Fruit fly (Drosophila melanogaster) whole organism, embryonic: ENCODE data around the gene TTLL1A.

ENCODE experiments used
- Antp ChIP-seq: fragments of 200-800 bp; sonication (Bioruptor generic); optimal IDR thresholded peaks from 3 replicates; lab custom pipeline; 2016; ENCODE audit warnings: missing biosample characterization, missing genetic modification characterization
- Atf3 ChIP-seq: fragments of 200-800 bp; sonication (Bioruptor generic); optimal IDR thresholded peaks from 3 replicates; lab custom pipeline; 2016; ENCODE audit warnings: missing biosample characterization, missing genetic modification characterization
- Bdp1 ChIP-seq: fragments of 200-800 bp; sonication (Bioruptor generic); optimal IDR thresholded peaks from 3 replicates; lab custom pipeline; 2016; ENCODE audit warnings: missing biosample characterization, missing genetic modification characterization
- CG10147 ChIP-seq: fragments of 200-800 bp; sonication (Bioruptor generic); optimal IDR thresholded peaks from 2 replicates; lab custom pipeline; 2019; ENCODE audit warnings: missing biosample characterization, mild to moderate bottlenecking, missing genetic modification characterization, moderate library complexity
- CG10565 ChIP-seq: fragments of 200-800 bp; sonication (Bioruptor generic); optimal IDR thresholded peaks from 3 replicates; lab custom pipeline; 2016; ENCODE audit warnings: missing biosample characterization, mild to moderate bottlenecking, missing genetic modification characterization
- CG11456 ChIP-seq: fragments of 200-800 bp; sonication (Bioruptor generic); IDR thresholded peaks from 3 replicates; pipeline ENCODE4 v1.3.6; 2022; ENCODE audit warnings: missing biosample characterization, missing genetic modification characterization
- CG14667 ChIP-seq: fragments of 200-800 bp; sonication (Bioruptor generic); IDR thresholded peaks from 2 replicates; pipeline ENCODE4 v1.3.6; 2022; ENCODE audit warnings: missing biosample characterization, missing genetic modification characterization
- CG1529 ChIP-seq: fragments of 200-800 bp; sonication (Bioruptor generic); optimal IDR thresholded peaks from 3 replicates; lab custom pipeline; 2018; ENCODE audit warnings: missing biosample characterization, missing genetic modification characterization
- CG15479 ChIP-seq: fragments of 200-800 bp; sonication (Bioruptor generic); optimal IDR thresholded peaks from 3 replicates; lab custom pipeline; 2019; ENCODE audit warnings: missing biosample characterization, mild to moderate bottlenecking, missing genetic modification characterization, moderate library complexity
- CG1647 ChIP-seq: fragments of 200-800 bp; sonication (Bioruptor generic); optimal IDR thresholded peaks from 3 replicates; lab custom pipeline; 2016; ENCODE audit warnings: missing biosample characterization, missing genetic modification characterization
- CG16815 ChIP-seq: fragments of 200-800 bp; sonication (Bioruptor generic); optimal IDR thresholded peaks from 3 replicates; lab custom pipeline; 2017; ENCODE audit warnings: missing biosample characterization, mild to moderate bottlenecking, missing genetic modification characterization
- CG1792 ChIP-seq: fragments of 200-800 bp; sonication (Bioruptor generic); optimal IDR thresholded peaks from 2 replicates; lab custom pipeline; 2016; ENCODE audit warnings: missing biosample characterization, missing genetic modification characterization
- CG2889 ChIP-seq: fragments of 200-800 bp; sonication (Bioruptor generic); IDR thresholded peaks from 3 replicates; pipeline ENCODE4 v1.3.6; 2022; ENCODE audit warnings: missing biosample characterization, missing genetic modification characterization
- CG3163 ChIP-seq: fragments of 200-800 bp; sonication (Bioruptor generic); optimal IDR thresholded peaks from 3 replicates; lab custom pipeline; 2016; ENCODE audit warnings: missing biosample characterization, missing genetic modification characterization
- CG34224 ChIP-seq: fragments of 200-800 bp; sonication (Bioruptor generic); IDR thresholded peaks from 3 replicates; pipeline ENCODE4 v1.3.6; 2022; ENCODE audit warnings: missing biosample characterization, missing genetic modification characterization; ENCODE audit not compliant: partially characterized antibody
- CG3838 ChIP-seq: fragments of 200-800 bp; sonication (Bioruptor generic); optimal IDR thresholded peaks from 3 replicates; lab custom pipeline; 2016; ENCODE audit warnings: missing biosample characterization, missing genetic modification characterization
- CG42726 ChIP-seq: fragments of 200-800 bp; sonication (Bioruptor generic); IDR thresholded peaks from 2 replicates; pipeline ENCODE4 v1.3.6; 2022; ENCODE audit warnings: missing biosample characterization, missing genetic modification characterization; ENCODE audit not compliant: partially characterized antibody
- CG4404 ChIP-seq: fragments of 200-800 bp; sonication (Bioruptor generic); IDR thresholded peaks from 2 replicates; pipeline ENCODE4 v1.3.6; 2022; ENCODE audit warnings: missing biosample characterization, missing genetic modification characterization
- CG6272 ChIP-seq: fragments of 200-800 bp; sonication (Bioruptor generic); IDR thresholded peaks from 2 replicates; pipeline ENCODE4 v1.3.6; 2022; ENCODE audit warnings: missing biosample characterization, missing genetic modification characterization
- CG6689 ChIP-seq: fragments of 200-800 bp; sonication (Bioruptor generic); IDR thresholded peaks from 2 replicates; pipeline ENCODE4 v1.3.6; 2022; ENCODE audit warnings: missing biosample characterization, missing genetic modification characterization
- CG6813 ChIP-seq: fragments of 200-800 bp; sonication (Bioruptor generic); optimal IDR thresholded peaks from 2 replicates; lab custom pipeline; 2017; ENCODE audit warnings: missing biosample characterization, missing genetic modification characterization, mild to moderate bottlenecking, moderate library complexity, missing genetic modification reagents
- CG7271 ChIP-seq: fragments of 200-800 bp; sonication (Bioruptor generic); optimal IDR thresholded peaks from 2 replicates; lab custom pipeline; 2018; ENCODE audit warnings: missing biosample characterization, mild to moderate bottlenecking, missing genetic modification characterization, moderate library complexity
- CG7745 ChIP-seq: fragments of 200-800 bp; sonication (Bioruptor generic); optimal IDR thresholded peaks from 2 replicates; lab custom pipeline; 2018; ENCODE audit warnings: missing biosample characterization, mild to moderate bottlenecking, missing genetic modification characterization, moderate library complexity
- CG8281 ChIP-seq: fragments of 200-800 bp; sonication (Bioruptor generic); optimal IDR thresholded peaks from 2 replicates; lab custom pipeline; 2018; ENCODE audit warnings: missing biosample characterization, mild to moderate bottlenecking, missing genetic modification characterization, moderate library complexity
- CG9797 ChIP-seq: fragments of 200-800 bp; sonication (Bioruptor generic); optimal IDR thresholded peaks from 3 replicates; lab custom pipeline; 2018; ENCODE audit warnings: missing biosample characterization, mild to moderate bottlenecking, missing genetic modification characterization
- Dek ChIP-seq: fragments of 200-800 bp; sonication (Bioruptor generic); optimal IDR thresholded peaks from 3 replicates; lab custom pipeline; 2019; ENCODE audit warnings: missing biosample characterization, mild to moderate bottlenecking, missing genetic modification characterization, moderate library complexity
- Fer2 ChIP-seq: fragments of 200-800 bp; sonication (Bioruptor generic); optimal IDR thresholded peaks from 2 replicates; lab custom pipeline; 2018; ENCODE audit warnings: missing biosample characterization, mild to moderate bottlenecking, missing genetic modification characterization, moderate library complexity
- Gsc ChIP-seq: fragments of 200-800 bp; sonication (Bioruptor generic); IDR thresholded peaks from 2 replicates; pipeline ENCODE4 v1.3.6; 2022; ENCODE audit warnings: missing biosample characterization, missing genetic modification characterization
- H2.0 ChIP-seq: fragments of 200-800 bp; sonication (Bioruptor generic); IDR thresholded peaks from 2 replicates; pipeline ENCODE4 v1.3.6; 2022; ENCODE audit warnings: missing biosample characterization, missing genetic modification characterization
- Hand ChIP-seq: fragments of 200-800 bp; sonication (Bioruptor generic); optimal IDR thresholded peaks from 2 replicates; lab custom pipeline; 2017; ENCODE audit warnings: mild to moderate bottlenecking, missing biosample characterization, missing genetic modification reagents, missing genetic modification characterization
- Oaz ChIP-seq: fragments of 200-800 bp; sonication (Bioruptor generic); IDR thresholded peaks from 2 replicates; pipeline ENCODE4 v1.3.6; 2022; ENCODE audit warnings: missing biosample characterization, missing genetic modification characterization
- Spps ChIP-seq: fragments of 200-800 bp; sonication (Bioruptor generic); optimal IDR thresholded peaks from 2 replicates; lab custom pipeline; 2018; ENCODE audit warnings: missing biosample characterization, mild to moderate bottlenecking, missing genetic modification characterization
- ac ChIP-seq: fragments of 200-800 bp; sonication (Bioruptor generic); optimal IDR thresholded peaks from 3 replicates; lab custom pipeline; 2017; ENCODE audit warnings: missing biosample characterization, mild to moderate bottlenecking, missing genetic modification characterization
- ara ChIP-seq: fragments of 200-800 bp; sonication (Bioruptor generic); IDR thresholded peaks from 2 replicates; pipeline ENCODE4 v1.3.6; 2022; ENCODE audit warnings: missing biosample characterization, missing genetic modification characterization
- br ChIP-seq: fragments of >200 bp; optimal IDR thresholded peaks from 2 replicates; lab custom pipeline; 2017
- dimm ChIP-seq: fragments of 200-800 bp; sonication (Bioruptor generic); IDR thresholded peaks from 2 replicates; pipeline ENCODE4 v1.3.6; 2022; ENCODE audit warnings: missing biosample characterization, missing genetic modification characterization
- dmrt99B ChIP-seq: fragments of 200-800 bp; sonication (Bioruptor generic); optimal IDR thresholded peaks from 2 replicates; lab custom pipeline; 2018; ENCODE audit warnings: missing biosample characterization, mild to moderate bottlenecking, missing genetic modification characterization, moderate library complexity
- eyg ChIP-seq: fragments of 200-800 bp; sonication (Bioruptor generic); optimal IDR thresholded peaks from 3 replicates; lab custom pipeline; 2016; ENCODE audit warnings: missing biosample characterization, missing genetic modification characterization
- ftz-f1 ChIP-seq: fragments of 200-800 bp; sonication (Bioruptor generic); optimal IDR thresholded peaks from 2 replicates; lab custom pipeline; 2016; ENCODE audit warnings: missing biosample characterization, missing genetic modification characterization
- gcm ChIP-seq: fragments of 200-800 bp; sonication (Bioruptor generic); optimal IDR thresholded peaks from 2 replicates; lab custom pipeline; 2019; ENCODE audit warnings: missing biosample characterization, mild to moderate bottlenecking, missing genetic modification characterization, moderate library complexity
- grn ChIP-seq: fragments of 200-800 bp; sonication (Bioruptor generic); optimal IDR thresholded peaks from 3 replicates; lab custom pipeline; 2017; ENCODE audit warnings: missing biosample characterization, missing genetic modification characterization
- kni ChIP-seq: fragments of 200-800 bp; sonication (Bioruptor generic); optimal IDR thresholded peaks from 3 replicates; lab custom pipeline; 2017; ENCODE audit warnings: mild to moderate bottlenecking, missing biosample characterization, missing genetic modification reagents, missing genetic modification characterization
- nerfin-1 ChIP-seq: fragments of 200-800 bp; sonication (Bioruptor generic); optimal IDR thresholded peaks from 3 replicates; lab custom pipeline; 2019; ENCODE audit warnings: missing biosample characterization, mild to moderate bottlenecking, missing genetic modification characterization, moderate library complexity
- p53 ChIP-seq: fragments of 200-800 bp; sonication (Bioruptor generic); optimal IDR thresholded peaks from 2 replicates; lab custom pipeline; 2016; ENCODE audit warnings: missing biosample characterization, missing genetic modification characterization
- sd ChIP-seq: fragments of 200-800 bp; sonication (Bioruptor generic); optimal IDR thresholded peaks from 3 replicates; lab custom pipeline; 2018; ENCODE audit warnings: missing biosample characterization, mild to moderate bottlenecking, missing genetic modification characterization, moderate library complexity
- sisA ChIP-seq: fragments of 200-800 bp; sonication (Bioruptor generic); IDR thresholded peaks from 2 replicates; pipeline ENCODE4 v1.3.6; 2022; ENCODE audit warnings: missing biosample characterization, missing genetic modification characterization
- so ChIP-seq: fragments of 200-800 bp; sonication (Bioruptor generic); IDR thresholded peaks from 3 replicates; pipeline ENCODE4 v1.3.6; 2022; ENCODE audit warnings: missing biosample characterization, missing genetic modification characterization
- tna ChIP-seq: fragments of 200-800 bp; sonication (Bioruptor generic); IDR thresholded peaks from 2 replicates; pipeline ENCODE4 v1.3.6; 2022; ENCODE audit warnings: missing biosample characterization, missing genetic modification characterization; ENCODE audit not compliant: partially characterized antibody
- unc-4 ChIP-seq: fragments of 200-800 bp; sonication (Bioruptor generic); IDR thresholded peaks from 2 replicates; pipeline ENCODE4 v1.3.6; 2022; ENCODE audit warnings: missing biosample characterization, missing genetic modification characterization; ENCODE audit not compliant: partially characterized antibody
- z ChIP-seq: fragments of 200-800 bp; sonication (Bioruptor generic); IDR thresholded peaks from 3 replicates; pipeline ENCODE4 v1.3.6; 2022; ENCODE audit warnings: missing biosample characterization, missing genetic modification characterization
- zen ChIP-seq: fragments of 200-800 bp; sonication (Bioruptor generic); optimal IDR thresholded peaks from 3 replicates; lab custom pipeline; 2018; ENCODE audit warnings: missing biosample characterization, mild to moderate bottlenecking, missing genetic modification characterization, moderate library complexity
- zfh1 ChIP-seq: fragments of 200-800 bp; sonication (Bioruptor generic); IDR thresholded peaks from 3 replicates; pipeline ENCODE4 v1.3.6; 2022; ENCODE audit warnings: missing biosample characterization, missing genetic modification characterization

Gene TTLL1A

DNA sequence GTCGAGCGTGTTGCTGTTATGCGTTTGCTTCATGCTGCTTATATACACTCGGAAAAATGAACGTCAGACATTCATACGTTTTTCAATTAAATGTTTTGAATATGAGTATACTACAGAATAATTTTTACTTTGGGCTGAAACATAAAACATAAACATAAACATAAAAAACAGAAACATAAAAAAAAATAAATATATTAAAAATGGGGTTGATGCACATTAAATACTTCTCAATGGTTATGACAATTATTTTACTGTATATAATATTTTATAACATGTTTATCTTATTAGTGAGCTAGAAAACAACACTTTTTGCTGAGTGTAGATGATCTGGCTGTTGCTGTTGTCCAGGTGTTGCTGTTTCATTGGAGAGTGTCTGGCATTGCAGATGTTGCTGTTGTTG lies 35.0 kb upstream of the TTLL1A start (continued):
- no peak for TF ChIP-seq H2.0 (GFP tag; lab: Robert Waterston, UW)
- no peak for TF ChIP-seq CG7745 (tag; lab: Kevin White, UChicago)
- peak; percentile 67 for TF ChIP-seq dmrt99B
- no peak for TF ChIP-seq br (lab: Kevin White, UChicago)
- TF ChIP-seq Oaz: no peak
- TF ChIP-seq p53 (GFP tag; lab: Kevin White, UChicago): no peak
- no peak for TF ChIP-seq sisA (GFP tag; lab: Robert Waterston, UW)
- TF ChIP-seq gcm (GFP tag; lab: Kevin White, UChicago): no peak
- no peak for TF ChIP-seq nerfin-1
- no peak for TF ChIP-seq CG3838 (GFP tag; lab: Kevin White, UChicago)
- TF ChIP-seq CG6272: no peak
- no peak for TF ChIP-seq CG11456 (GFP tag; lab: Robert Waterston, UW)
- TF ChIP-seq CG34224 (GFP tag; lab: Robert Waterston, UW): no peak
- TF ChIP-seq kni (GFP tag; lab: Kevin White, UChicago): no peak
- no peak for TF ChIP-seq CG8281
- no peak for TF ChIP-seq Fer2 (tag; lab: Kevin White, UChicago)
- TF ChIP-seq ftz-f1 (GFP tag; lab: Kevin White, UChicago): no peak
- TF ChIP-seq CG1529 (GFP tag; lab: Kevin White, UChicago): no peak
- no peak for TF ChIP-seq sd
- TF ChIP-seq CG10565 (GFP tag; lab: Kevin White, UChicago): no peak
- no peak for TF ChIP-seq ac (GFP tag; lab: Kevin White, UChicago)
- no peak for TF ChIP-seq Dek (tag; lab: Kevin White, UChicago)
- TF ChIP-seq so (GFP tag; lab: Robert Waterston, UW): no peak
- TF ChIP-seq CG10147: no peak
- TF ChIP-seq z (GFP tag; lab: Robert Waterston, UW): no peak
- peak; percentile 17 for TF ChIP-seq zen
- TF ChIP-seq CG7271 (tag; lab: Kevin White, UChicago): no peak
- no peak for TF ChIP-seq Hand
- 0 out of 2 replicates have a peak, but pooled peaks have one; percentile 5 for TF ChIP-seq CG6689 (GFP tag; lab: Robert Waterston, UW)
- no peak for TF ChIP-seq CG3163 (GFP tag; lab: Kevin White, UChicago)
- no peak for TF ChIP-seq CG9797 (GFP tag; lab: Kevin White, UChicago)
- TF ChIP-seq CG15479 (GFP tag; lab: Kevin White, UChicago): no peak
- TF ChIP-seq tna (GFP tag; lab: Robert Waterston, UW): no peak
- TF ChIP-seq dimm: no peak
- no peak for TF ChIP-seq CG6813 (GFP tag; lab: Kevin White, UChicago)
- no peak for TF ChIP-seq CG2889 (GFP tag; lab: Robert Waterston, UW)
- no peak for TF ChIP-seq Antp (GFP tag; lab: Kevin White, UChicago)
- no peak for TF ChIP-seq CG4404
- TF ChIP-seq CG16815: no peak
- TF ChIP-seq CG42726 (GFP tag; lab: Robert Waterston, UW): no peak
- TF ChIP-seq grn: no peak
- TF ChIP-seq eyg (GFP tag; lab: Kevin White, UChicago): no peak
- TF ChIP-seq CG1792 (GFP tag; lab: Kevin White, UChicago): no peak
- TF ChIP-seq Spps (tag; lab: Kevin White, UChicago): no peak
- no peak for TF ChIP-seq ara (GFP tag; lab: Robert Waterston, UW)
- TF ChIP-seq CG14667 (GFP tag; lab: Robert Waterston, UW): no peak
- TF ChIP-seq Gsc (GFP tag; lab: Robert Waterston, UW): no peak
- TF ChIP-seq zfh1 (GFP tag; lab: Robert Waterston, UW): no peak
- no peak for TF ChIP-seq Bdp1 (GFP tag; lab: Kevin White, UChicago)
- no peak for TF ChIP-seq CG1647 (GFP tag; lab: Kevin White, UChicago)
- no peak for TF ChIP-seq unc-4 (GFP tag; lab: Robert Waterston, UW)
- no peak for TF ChIP-seq Atf3 (GFP tag; lab: Kevin White, UChicago)
